Worm (Caenorhabditis elegans): ENCODE results near the gene F26G1.10.
A peak's percentile ranks its signal among the peaks of the same experiment; 100 is the strongest.

F26G1.10 gene

DNA sequence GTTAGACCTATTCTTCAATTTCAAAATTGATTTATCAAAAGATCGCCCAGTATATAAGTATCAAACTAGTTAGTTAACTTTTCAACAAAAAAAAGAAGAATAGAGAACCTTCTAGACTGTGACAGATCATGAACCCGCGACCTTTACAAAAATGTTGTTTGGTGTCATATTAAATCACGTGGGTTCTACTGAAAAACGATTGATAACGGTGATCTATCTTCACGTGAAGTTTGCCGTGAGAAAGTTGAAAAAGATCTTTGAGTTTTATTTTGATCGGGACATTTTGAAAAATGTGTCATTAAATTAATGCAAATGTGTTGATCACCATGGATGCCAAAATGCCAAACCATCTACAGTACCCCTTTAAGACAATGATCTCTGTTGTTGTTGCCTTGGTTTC lies 25.8 kb upstream of the F26G1.10 start (continued):
- TF ChIP-seq mxl-3 (GFP tag; optimal IDR thresholded peaks at IDR 0.05), result no peak
- TF ChIP-seq php-3 (GFP tag; IDR thresholded peaks at IDR 0.05), result no peak

ce11 chrII:4749581-4749980 lies 24.6 kb upstream of the F26G1.10 start, which contains the start of gene F41C3.2:
Gene F41C3.2 (plus strand): TSS chrII:4749968.
- TF ChIP-seq jun-1 (tag; optimal IDR thresholded peaks at IDR 0.05) (no peak), nhr-28 (tag; optimal IDR thresholded peaks at IDR 0.05) (peak; percentile 8), T26A8.4 (GFP tag; IDR thresholded peaks at IDR 0.05) (no peak), gei-8 (GFP tag; optimal IDR thresholded peaks at IDR 0.05) (no peak), lir-3 (tag; optimal IDR thresholded peaks at IDR 0.05) (no peak), F49E8.2 (tag; optimal IDR thresholded peaks at IDR 0.05; ENCODE audit: borderline replicate concordance) (no peak), Y75B8A.6 (GFP tag; IDR thresholded peaks at IDR 0.05) (no peak), nhr-111 (GFP tag; optimal IDR thresholded peaks at IDR 0.05) (no peak), lim-7 (GFP tag; IDR thresholded peaks at IDR 0.05) (no peak), F10B5.3 (tag; optimal IDR thresholded peaks at IDR 0.05) (no peak), Y48G9A.11 (GFP tag; IDR thresholded peaks at IDR 0.05) (no peak), Y5F2A.4 (GFP tag; optimal IDR thresholded peaks at IDR 0.05) (no peak), zfp-3 (GFP tag; conservative IDR thresholded peaks at IDR 0.05) (no peak), set-16 (GFP tag; IDR thresholded peaks at IDR 0.05) (no peak), ZK337.2 (GFP tag; IDR thresholded peaks at IDR 0.05) (no peak), D1046.2 (GFP tag; IDR thresholded peaks at IDR 0.05) (no peak), lsy-2 (tag; optimal IDR thresholded peaks at IDR 0.05) (peak in 1 of 2 experiments; percentile 30)

ce11 chrII:4752257-4752728 lies 21.9 kb upstream of the F26G1.10 start, which contains the start of gene F41C3.1:
Gene F41C3.1 (plus strand): TSS chrII:4752307.
- TF ChIP-seq unc-62 (GFP tag; optimal IDR thresholded peaks at IDR 0.05 in 1 of 2) (peak in 1 of 2 experiments; percentile 96), unc-62 (tag; optimal IDR thresholded peaks at IDR 0.05) (no peak), snpc-1.2 (GFP tag; IDR thresholded peaks at IDR 0.05) (no peak)

ce11 chrII:4753133-4753532 lies 21.0 kb upstream of the F26G1.10 start, which contains the start of gene C27D9.1:
Gene C27D9.1 (plus strand): TSS chrII:4753413.
- TF ChIP-seq aha-1 (tag) (peak; percentile 57), F49E8.2 (tag; optimal IDR thresholded peaks at IDR 0.05; ENCODE audit: borderline replicate concordance) (no peak), ama-1 (optimal IDR thresholded peaks at IDR 0.05) (no peak)

ce11 chrII:4755654-4756053 lies 18.5 kb upstream of the F26G1.10 start:
- TF ChIP-seq spr-1 (tag; optimal IDR thresholded peaks at IDR 0.05) (peak; percentile 75), spr-3 (GFP tag; optimal IDR thresholded peaks at IDR 0.05) (peak; percentile 15), ama-1 (optimal IDR thresholded peaks at IDR 0.05) (no peak), fkh-10 (GFP tag; optimal IDR thresholded peaks at IDR 0.05) (no peak), nhr-11 (tag; optimal IDR thresholded peaks at IDR 0.05) (no peak), nhr-41 (GFP tag; IDR thresholded peaks at IDR 0.05) (no peak), pqm-1 (tag; optimal IDR thresholded peaks at IDR 0.05) (no peak), cey-2 (tag; optimal IDR thresholded peaks at IDR 0.05; ENCODE audit: borderline replicate concordance, insufficient read depth) (no peak), tra-1 (GFP tag; IDR thresholded peaks at IDR 0.05) (no peak), T20F7.1 (GFP tag; optimal IDR thresholded peaks at IDR 0.05) (peak; percentile 37), Y48G9A.11 (GFP tag; IDR thresholded peaks at IDR 0.05) (peak; percentile 76)

- TF ChIP-seq ama-1 (optimal IDR thresholded peaks at IDR 0.05), result no peak
- no peak for TF ChIP-seq hlh-30 (tag; optimal IDR thresholded peaks at IDR 0.05; ENCODE audit: insufficient read depth)
- TF ChIP-seq nhr-6 (tag; optimal IDR thresholded peaks at IDR 0.05), result no peak
- no peak for TF ChIP-seq daf-12 (tag; optimal IDR thresholded peaks at IDR 0.05)
- TF ChIP-seq madf-5 (GFP tag; IDR thresholded peaks at IDR 0.05), result no peak
- no peak for TF ChIP-seq tra-1 (GFP tag; IDR thresholded peaks at IDR 0.05)
- no peak for TF ChIP-seq jun-1 (tag; optimal IDR thresholded peaks at IDR 0.05)
- no peak for TF ChIP-seq daf-19 (GFP tag; conservative IDR thresholded peaks at IDR 0.05)
- TF ChIP-seq nhr-25 (tag; optimal IDR thresholded peaks at IDR 0.05; ENCODE audit: borderline replicate concordance, insufficient read depth), result no peak
- TF ChIP-seq lin-1 (GFP tag; IDR thresholded peaks at IDR 0.05), result no peak
- TF ChIP-seq duxl-1 (tag; optimal IDR thresholded peaks at IDR 0.05; ENCODE audit: poor library complexity), result no peak
- no peak for TF ChIP-seq attf-4 (tag; optimal IDR thresholded peaks at IDR 0.05)
- no peak for TF ChIP-seq ZK337.2 (GFP tag; IDR thresholded peaks at IDR 0.05)
- TF ChIP-seq nhr-111 (GFP tag; optimal IDR thresholded peaks at IDR 0.05), result no peak
Observed at ce11 chrII:4756751-4757150, 17.4 kb upstream of the F26G1.10 start, which contains the start of gene C27D9.2. Gene C27D9.2 (minus strand): TSS chrII:4756851.

All from whole organism, L4 larva.